Fruit fly (Drosophila melanogaster): Measurements from ENCODE around the gene CG8086.

Gene CG8086

dm6 chr2L:8277561-8278201 lies 20.4 kb upstream of the CG8086 start (continued):
- TF ChIP-seq CG1603 (tag; optimal IDR thresholded peaks at IDR 0.05) = peak; percentile 78
- peak; percentile 81 for TF ChIP-seq CG17186 (GFP tag; optimal IDR thresholded peaks at IDR 0.05)
- peak; percentile 85 for TF ChIP-seq pnt (GFP tag; optimal IDR thresholded peaks at IDR 0.05)
- TF ChIP-seq Opbp (GFP tag; IDR thresholded peaks at IDR 0.05; ENCODE audit: partially characterized antibody) = 0 out of 3 replicates have a peak, but pooled peaks have one; percentile 44
- TF ChIP-seq crp (GFP tag; optimal IDR thresholded peaks at IDR 0.05) = peak in 1 of 2 experiments; percentile 69
- peak; percentile 96 for TF ChIP-seq Optix (GFP tag; IDR thresholded peaks at IDR 0.05)
- no peak for TF ChIP-seq zen2 (GFP tag; IDR thresholded peaks at IDR 0.05; ENCODE audit: partially characterized antibody)
- TF ChIP-seq HmgZ (tag; optimal IDR thresholded peaks at IDR 0.05) = peak; percentile 95
- TF ChIP-seq br (optimal IDR thresholded peaks at IDR 0.05) = no peak
- peak; percentile 99 for TF ChIP-seq CG9727 (GFP tag; optimal IDR thresholded peaks at IDR 0.05)
- TF ChIP-seq corto (GFP tag; optimal IDR thresholded peaks at IDR 0.05) = peak; percentile 98
- no peak for TF ChIP-seq Dfd (GFP tag; optimal IDR thresholded peaks at IDR 0.05)
- no peak for TF ChIP-seq gfzf (GFP tag; optimal IDR thresholded peaks at IDR 0.05)
- TF ChIP-seq E2f1 (GFP tag; IDR thresholded peaks at IDR 0.05) = peak; percentile 99
- TF ChIP-seq CG1529 (GFP tag; optimal IDR thresholded peaks at IDR 0.05) = peak; percentile 98
- TF ChIP-seq Doc3 (GFP tag; IDR thresholded peaks at IDR 0.05; ENCODE audit: partially characterized antibody) = no peak
- peak; percentile 83 for TF ChIP-seq repo (GFP tag; optimal IDR thresholded peaks at IDR 0.05)
- TF ChIP-seq Nf-YA (GFP tag; IDR thresholded peaks at IDR 0.05) = peak; percentile 96
- peak; percentile 99 for TF ChIP-seq ap (GFP tag; IDR thresholded peaks at IDR 0.05)
- TF ChIP-seq Xbp1 (GFP tag; optimal IDR thresholded peaks at IDR 0.05) = peak; percentile 98
- peak; percentile 99 for TF ChIP-seq CG2199 (GFP tag; IDR thresholded peaks at IDR 0.05)
- peak; percentile 96 for TF ChIP-seq nau (GFP tag; optimal IDR thresholded peaks at IDR 0.05)
- TF ChIP-seq stc (GFP tag; IDR thresholded peaks at IDR 0.05) = peak; percentile 99
- TF ChIP-seq CG10267 (tag; optimal IDR thresholded peaks at IDR 0.05) = peak; percentile 98
- peak; percentile 92 for TF ChIP-seq Side (GFP tag; optimal IDR thresholded peaks at IDR 0.05)
- peak; percentile 87 for TF ChIP-seq CG12769 (tag; optimal IDR thresholded peaks at IDR 0.05)
- peak; percentile 94 for TF ChIP-seq D19A (tag; optimal IDR thresholded peaks at IDR 0.05)
- TF ChIP-seq gce (GFP tag; IDR thresholded peaks at IDR 0.05) = peak; percentile 99
- TF ChIP-seq CG4820 (GFP tag; optimal IDR thresholded peaks at IDR 0.05) = peak; percentile 98
- no peak for TF ChIP-seq Bgb (GFP tag; IDR thresholded peaks at IDR 0.05; ENCODE audit: partially characterized antibody)
- peak; percentile 69 for TF ChIP-seq abd-A (tag; optimal IDR thresholded peaks at IDR 0.05)
- TF ChIP-seq vvl (GFP tag; IDR thresholded peaks at IDR 0.05) = peak; percentile 100
- no peak for TF ChIP-seq usp (GFP tag; optimal IDR thresholded peaks at IDR 0.05)
- peak; percentile 92 for TF ChIP-seq CG1647 (GFP tag; optimal IDR thresholded peaks at IDR 0.05)
- TF ChIP-seq bcd (GFP tag; optimal IDR thresholded peaks at IDR 0.05) = peak; percentile 97
- TF ChIP-seq CG3407 (GFP tag; optimal IDR thresholded peaks at IDR 0.05) = peak; percentile 98
- peak; percentile 99 for TF ChIP-seq so (GFP tag; IDR thresholded peaks at IDR 0.05)
- no peak for TF ChIP-seq cg (GFP tag; optimal IDR thresholded peaks at IDR 0.05)
- peak; percentile 95 for TF ChIP-seq CG18619 (GFP tag; optimal IDR thresholded peaks at IDR 0.05)
- TF ChIP-seq tin (GFP tag; optimal IDR thresholded peaks at IDR 0.05) = peak; percentile 99
- peak; percentile 94 for TF ChIP-seq slou (GFP tag; optimal IDR thresholded peaks at IDR 0.05)
- TF ChIP-seq CG17612 (GFP tag; IDR thresholded peaks at IDR 0.05) = peak; percentile 93
- TF ChIP-seq inv (GFP tag; IDR thresholded peaks at IDR 0.05; ENCODE audit: partially characterized antibody) = no peak
- no peak for TF ChIP-seq Hr39 (optimal IDR thresholded peaks at IDR 0.05)
- peak; percentile 98 for TF ChIP-seq CG8388 (GFP tag; optimal IDR thresholded peaks at IDR 0.05)
- peak; percentile 82 for TF ChIP-seq pho (GFP tag; optimal IDR thresholded peaks at IDR 0.05)
- peak; percentile 99 for TF ChIP-seq ttk (GFP tag; IDR thresholded peaks at IDR 0.05)
- peak; percentile 97 for TF ChIP-seq gsb (GFP tag; IDR thresholded peaks at IDR 0.05)
- TF ChIP-seq CG9817 (tag; optimal IDR thresholded peaks at IDR 0.05) = peak; percentile 93
- TF ChIP-seq Asciz (GFP tag; optimal IDR thresholded peaks at IDR 0.05) = peak; percentile 98

All from whole organism, embryonic.